Worm (Caenorhabditis elegans): ENCODE results near the gene glc-1.

- TF ChIP-seq sea-1 (GFP tag; conservative IDR thresholded peaks at IDR 0.05), result no peak
- TF ChIP-seq pes-1 (GFP tag; IDR thresholded peaks at IDR 0.05), result no peak
- no peak for TF ChIP-seq ets-7 (tag; optimal IDR thresholded peaks at IDR 0.05)
- no peak for TF ChIP-seq ceh-36 (tag; optimal IDR thresholded peaks at IDR 0.05)
- no peak for TF ChIP-seq ama-1 (optimal IDR thresholded peaks at IDR 0.05)
- TF ChIP-seq tra-4 (tag; optimal IDR thresholded peaks at IDR 0.05), result no peak
- no peak for TF ChIP-seq tbx-37 (GFP tag; conservative IDR thresholded peaks at IDR 0.05)
These were observed 16.8 kb upstream of the glc-1 start, which contains the start of gene F11A5.18 for ce11 chrV:16202618-16203017.

Data from whole organism, early embryonic.